Fruit fly (Drosophila melanogaster) Kc167 (cell line): ENCODE results near the gene CG18281.

Experiments
- Myc ChIP-seq: fragments of >200 bp; optimal IDR thresholded peaks from 2 replicates; lab custom pipeline; 2017; ENCODE audit warnings: missing external identifiers
- Sin3A ChIP-seq: fragments of >200 bp; optimal IDR thresholded peaks from 2 replicates; lab custom pipeline; 2018; ENCODE audit warnings: missing external identifiers
- h ChIP-seq: fragments of >200 bp; optimal IDR thresholded peaks from 3 replicates; lab custom pipeline; 2018; ENCODE audit warnings: missing external identifiers
- insv ChIP-seq: fragments of >200 bp; optimal IDR thresholded peaks from 3 replicates; lab custom pipeline; 2018; ENCODE audit warnings: missing external identifiers
- psq ChIP-seq: fragments of >200 bp; optimal IDR thresholded peaks from 2 replicates; lab custom pipeline; 2017; ENCODE audit warnings: missing external identifiers

- no peak for TF ChIP-seq psq (lab: Kevin White, UChicago)
- no peak for TF ChIP-seq h (lab: Kevin White, UChicago)
- no peak for TF ChIP-seq Myc (lab: Kevin White, UChicago)
- no peak for TF ChIP-seq insv (lab: Kevin White, UChicago)
- no peak for TF ChIP-seq Sin3A (lab: Kevin White, UChicago)
Observed at dm6 chr3L:20498204-20498603, 1.4 kb upstream of the CG18281 start.
